Fruit fly (Drosophila melanogaster) whole organism, adult: ENCODE measurements around the gene CG9692.
A peak's percentile ranks its signal among the peaks of the same experiment; 100 is the strongest.

Experiments used
- CG11617 ChIP-seq: fragments of 200-800 bp; sonication (Bioruptor generic); optimal IDR thresholded peaks from 2 replicates; lab custom pipeline; 2017; ENCODE audit warnings: mild to moderate bottlenecking, missing biosample characterization, missing genetic modification reagents, missing genetic modification characterization
- CG12768 ChIP-seq: fragments of 200-800 bp; sonication (Bioruptor generic); optimal IDR thresholded peaks from 2 replicates; lab custom pipeline; 2017; ENCODE audit warnings: missing biosample characterization, missing genetic modification characterization, mild to moderate bottlenecking, moderate library complexity, missing genetic modification reagents
- CG14711 ChIP-seq: fragments of 200-800 bp; sonication (Bioruptor generic); optimal IDR thresholded peaks from 2 replicates; lab custom pipeline; 2018; ENCODE audit warnings: missing biosample characterization, mild to moderate bottlenecking, missing genetic modification characterization, moderate library complexity
- CG1620 ChIP-seq: fragments of 200-800 bp; sonication (Bioruptor generic); optimal IDR thresholded peaks from 2 replicates; lab custom pipeline; 2016; ENCODE audit warnings: missing biosample characterization, missing genetic modification characterization
- CG33017 ChIP-seq: fragments of 200-800 bp; sonication (Bioruptor generic); optimal IDR thresholded peaks from 2 replicates; lab custom pipeline; 2018; ENCODE audit warnings: missing biosample characterization, mild to moderate bottlenecking, missing genetic modification characterization, moderate library complexity
- CG5204 ChIP-seq: fragments of 200-800 bp; sonication (Bioruptor generic); optimal IDR thresholded peaks from 2 replicates; lab custom pipeline; 2016; ENCODE audit warnings: missing biosample characterization, missing genetic modification characterization
- CG7045 ChIP-seq: fragments of 200-800 bp; sonication (Bioruptor generic); optimal IDR thresholded peaks from 2 replicates; lab custom pipeline; 2017; ENCODE audit warnings: missing biosample characterization, mild to moderate bottlenecking, missing genetic modification characterization
- CG7101 ChIP-seq: fragments of 200-800 bp; sonication (Bioruptor generic); optimal IDR thresholded peaks from 2 replicates; lab custom pipeline; 2018; ENCODE audit warnings: missing biosample characterization, mild to moderate bottlenecking, missing genetic modification characterization, moderate library complexity
- Clk ChIP-seq: fragments of 200-800 bp; sonication (Bioruptor generic); optimal IDR thresholded peaks from 2 replicates; lab custom pipeline; 2017; ENCODE audit warnings: missing biosample characterization, missing genetic modification characterization
- Crg-1 ChIP-seq: fragments of 200-800 bp; sonication (Bioruptor generic); optimal IDR thresholded peaks from 2 replicates; lab custom pipeline; 2016; ENCODE audit warnings: missing biosample characterization, missing genetic modification characterization
- Hr96 ChIP-seq: fragments of 200-800 bp; sonication (Bioruptor generic); optimal IDR thresholded peaks from 2 replicates; lab custom pipeline; 2016; ENCODE audit warnings: missing biosample characterization, missing genetic modification characterization
- Mnt ChIP-seq: fragments of 200-800 bp; sonication (Bioruptor generic); optimal IDR thresholded peaks from 2 replicates; lab custom pipeline; 2016; ENCODE audit warnings: missing biosample characterization, mild to moderate bottlenecking, missing genetic modification characterization
- bab1 ChIP-seq: fragments of 200-800 bp; sonication (Bioruptor generic); optimal IDR thresholded peaks from 3 replicates; lab custom pipeline; 2019; ENCODE audit warnings: missing biosample characterization, mild to moderate bottlenecking, missing genetic modification characterization, moderate library complexity
- cic ChIP-seq: fragments of 200-800 bp; sonication (Bioruptor generic); optimal IDR thresholded peaks from 2 replicates; lab custom pipeline; 2017; ENCODE audit warnings: missing biosample characterization, mild to moderate bottlenecking, missing genetic modification characterization, moderate library complexity
- cnc ChIP-seq, 2 experiments: fragments of >200 bp; optimal IDR thresholded peaks; 2 replicates each; lab custom pipeline; 2017
- kay ChIP-seq: fragments of 200-800 bp; sonication (Bioruptor generic); peaks from one replicate; lab custom pipeline; 2016; ENCODE audit warnings: missing biosample characterization, missing genetic modification characterization, borderline replicate concordance
- ovo ChIP-seq: fragments of 200-800 bp; sonication (Bioruptor generic); optimal IDR thresholded peaks from 2 replicates; lab custom pipeline; 2016; ENCODE audit warnings: missing biosample characterization, missing genetic modification characterization
- pad ChIP-seq: fragments of 200-800 bp; sonication (Bioruptor generic); optimal IDR thresholded peaks from 3 replicates; lab custom pipeline; 2017; ENCODE audit warnings: missing biosample characterization, missing genetic modification characterization, mild to moderate bottlenecking, moderate library complexity, missing genetic modification reagents
- tj ChIP-seq: fragments of 200-800 bp; sonication (Bioruptor generic); optimal IDR thresholded peaks from 3 replicates; lab custom pipeline; 2017; ENCODE audit warnings: missing biosample characterization, mild to moderate bottlenecking, missing genetic modification characterization, moderate library complexity
- toe ChIP-seq: fragments of 200-800 bp; sonication (Bioruptor generic); optimal IDR thresholded peaks from 2 replicates; lab custom pipeline; 2016; ENCODE audit warnings: missing biosample characterization, missing genetic modification characterization

The CG9692 gene

DNA sequence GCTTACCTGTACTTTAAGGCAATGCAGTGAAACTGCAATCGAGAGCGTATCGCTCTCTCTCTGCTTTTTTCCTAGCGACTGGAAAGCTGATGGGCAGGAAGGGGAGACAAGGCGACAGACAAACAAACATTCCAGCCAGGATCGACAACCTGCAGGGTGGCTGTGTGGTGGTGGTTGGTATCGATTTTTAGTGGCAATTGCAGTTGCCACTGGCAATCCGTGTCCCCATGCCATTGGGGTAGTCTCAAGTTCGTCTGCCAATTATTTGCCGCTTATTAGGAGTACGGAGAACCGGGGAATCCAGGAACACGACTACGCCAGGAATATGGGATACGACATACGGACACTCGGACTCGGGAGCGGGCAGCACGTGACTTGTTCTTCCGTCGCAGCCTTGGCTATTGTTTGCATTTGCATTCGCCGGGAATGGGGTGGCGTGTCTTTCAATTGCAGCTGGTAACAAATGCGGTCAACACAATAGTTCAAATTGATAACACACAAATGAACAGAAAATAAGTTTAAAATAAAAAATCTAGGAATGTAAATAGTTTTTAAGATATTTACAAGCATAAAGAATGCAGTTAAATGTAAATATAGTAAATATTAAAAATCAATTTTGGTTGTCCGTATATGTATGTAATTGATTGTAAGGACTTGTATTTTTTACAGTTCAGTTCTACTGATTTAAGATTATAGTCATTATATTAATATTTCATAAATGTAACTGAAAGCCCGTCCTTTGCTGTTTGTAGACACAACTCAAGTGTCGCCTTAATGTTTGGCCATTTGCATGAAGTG lies 42.0 kb downstream of the CG9692 start:
- TF ChIP-seq CG1620 (GFP tag; lab: Kevin White, UChicago) (no peak), pad (GFP tag; lab: Kevin White, UChicago) (no peak), CG7045 (no peak), CG33017 (tag; lab: Kevin White, UChicago) (no peak), ovo (GFP tag; lab: Kevin White, UChicago) (no peak), Mnt (no peak), CG12768 (GFP tag; lab: Kevin White, UChicago) (no peak), kay (no peak), cnc (optimal IDR thresholded peaks at IDR 0.05; lab: Kevin White, UChicago) (no peak), tj (GFP tag; lab: Kevin White, UChicago) (no peak), CG11617 (no peak), Hr96 (no peak), CG14711 (tag; lab: Kevin White, UChicago) (no peak)

DNA sequence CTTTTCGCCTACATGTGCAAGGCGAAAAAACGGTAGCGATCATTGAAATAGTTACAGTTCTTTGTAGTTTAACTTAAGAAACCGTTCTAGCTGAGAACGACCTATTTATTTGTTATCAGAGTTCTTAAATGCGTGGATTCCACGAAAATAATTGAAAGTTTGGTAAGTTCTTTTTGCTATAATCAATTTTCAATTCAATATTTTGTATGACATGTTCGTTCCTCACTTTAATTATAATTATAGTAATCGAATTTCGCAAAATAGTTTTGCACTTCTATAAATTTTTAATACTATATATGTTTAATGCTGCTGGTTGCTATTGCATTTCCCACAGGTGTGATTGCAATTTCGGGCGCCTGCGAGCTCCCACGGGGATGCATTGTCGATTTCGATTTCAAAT lies 43.6 kb downstream of the CG9692 start:
- no peak for TF ChIP-seq toe
- TF ChIP-seq Hr96 = no peak
- no peak for TF ChIP-seq bab1
- TF ChIP-seq ovo (GFP tag; lab: Kevin White, UChicago) = no peak
- no peak for TF ChIP-seq CG7101 (tag; lab: Kevin White, UChicago)
- no peak for TF ChIP-seq cic
- TF ChIP-seq tj (GFP tag; lab: Kevin White, UChicago) = no peak
- no peak for TF ChIP-seq CG12768 (GFP tag; lab: Kevin White, UChicago)
- no peak for TF ChIP-seq CG1620 (GFP tag; lab: Kevin White, UChicago)
- no peak for TF ChIP-seq Clk (GFP tag; lab: Kevin White, UChicago)
- TF ChIP-seq CG33017 (tag; lab: Kevin White, UChicago) = no peak
- no peak for TF ChIP-seq kay
- TF ChIP-seq CG11617 = no peak
- TF ChIP-seq Crg-1 (GFP tag; lab: Kevin White, UChicago) = no peak
- TF ChIP-seq Mnt = no peak
- no peak for TF ChIP-seq pad (GFP tag; lab: Kevin White, UChicago)

DNA sequence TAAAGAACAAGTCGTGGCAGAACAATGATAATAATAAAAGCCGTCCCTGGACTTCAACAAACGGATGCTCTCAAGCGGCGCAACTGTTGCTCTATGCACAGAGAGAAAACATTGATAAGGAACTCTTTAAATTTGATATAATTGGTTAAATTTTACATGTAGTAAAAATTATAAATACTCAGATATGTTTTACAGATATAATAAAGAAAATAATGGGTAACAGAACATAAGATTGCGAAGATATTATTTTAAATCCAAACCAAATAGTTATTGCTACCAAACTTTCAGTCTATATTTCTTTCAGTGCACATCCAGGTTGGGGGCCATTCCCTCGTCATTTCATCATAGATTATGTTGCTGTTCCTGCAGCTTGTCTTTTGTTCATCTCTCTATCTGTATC lies 45.0 kb downstream of the CG9692 start:
- TF ChIP-seq bab1 (no peak), CG12768 (GFP tag; lab: Kevin White, UChicago) (no peak), cic (no peak), kay (no peak), CG7101 (tag; lab: Kevin White, UChicago) (no peak), CG33017 (tag; lab: Kevin White, UChicago) (no peak), toe (no peak), ovo (GFP tag; lab: Kevin White, UChicago) (no peak), Crg-1 (GFP tag; lab: Kevin White, UChicago) (no peak), CG5204 (GFP tag; lab: Kevin White, UChicago) (no peak), Mnt (no peak), CG14711 (tag; lab: Kevin White, UChicago) (no peak), pad (GFP tag; lab: Kevin White, UChicago) (no peak), Hr96 (no peak), tj (GFP tag; lab: Kevin White, UChicago) (no peak), CG11617 (no peak)

DNA sequence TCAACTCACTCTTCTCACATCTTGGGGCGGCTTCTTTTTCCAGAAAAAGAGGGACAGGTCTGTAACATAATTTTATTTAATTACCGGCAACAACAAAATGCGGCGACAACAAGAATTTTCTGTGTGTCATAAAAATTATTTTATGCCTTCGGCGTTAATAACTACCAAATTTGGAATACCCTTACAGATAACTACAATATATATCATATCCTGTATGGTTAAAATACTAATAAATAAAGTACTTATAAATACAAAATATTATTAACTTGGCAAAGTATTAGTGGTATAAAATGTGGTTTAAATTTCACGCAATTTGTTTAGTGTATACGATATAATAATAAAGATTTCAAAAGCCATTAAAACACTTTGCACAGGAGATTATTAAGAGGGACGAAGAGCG lies 46.0 kb downstream of the CG9692 start:
- TF ChIP-seq tj (GFP tag; lab: Kevin White, UChicago) (peak; percentile 53), CG1620 (GFP tag; lab: Kevin White, UChicago) (no peak)

DNA sequence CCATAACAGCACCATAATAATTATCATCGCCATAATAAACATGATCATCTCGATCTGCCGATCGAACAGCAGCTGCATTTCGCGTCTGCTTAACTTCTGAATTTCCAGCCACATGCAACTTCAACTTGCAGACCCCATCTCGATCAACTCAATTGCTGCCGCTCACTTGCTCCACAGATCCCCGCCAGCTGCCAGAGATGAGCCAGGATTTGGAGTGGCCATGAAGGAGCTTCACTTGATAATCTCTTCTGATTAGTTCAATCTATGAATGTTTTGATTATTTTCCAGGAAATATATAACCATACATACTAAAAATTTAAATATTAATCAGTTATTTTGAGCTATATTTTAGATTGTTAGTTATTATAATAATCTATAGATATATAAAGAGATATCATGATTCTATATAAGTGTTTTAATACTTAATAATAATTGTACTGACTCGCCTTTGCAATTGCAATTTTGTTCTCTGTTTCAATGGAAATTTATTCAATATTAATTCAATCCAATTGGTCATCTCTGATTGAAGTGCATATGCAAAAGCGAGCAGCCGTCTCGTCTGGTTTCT lies 46.8 kb downstream of the CG9692 start:
- TF ChIP-seq CG1620 (GFP tag; lab: Kevin White, UChicago) (no peak), tj (GFP tag; lab: Kevin White, UChicago) (no peak), CG14711 (tag; lab: Kevin White, UChicago) (no peak), Clk (GFP tag; lab: Kevin White, UChicago) (no peak), CG7045 (no peak), cic (no peak), Mnt (no peak), pad (GFP tag; lab: Kevin White, UChicago) (no peak), Hr96 (no peak), CG12768 (GFP tag; lab: Kevin White, UChicago) (no peak), toe (no peak), kay (no peak), CG11617 (no peak)

DNA sequence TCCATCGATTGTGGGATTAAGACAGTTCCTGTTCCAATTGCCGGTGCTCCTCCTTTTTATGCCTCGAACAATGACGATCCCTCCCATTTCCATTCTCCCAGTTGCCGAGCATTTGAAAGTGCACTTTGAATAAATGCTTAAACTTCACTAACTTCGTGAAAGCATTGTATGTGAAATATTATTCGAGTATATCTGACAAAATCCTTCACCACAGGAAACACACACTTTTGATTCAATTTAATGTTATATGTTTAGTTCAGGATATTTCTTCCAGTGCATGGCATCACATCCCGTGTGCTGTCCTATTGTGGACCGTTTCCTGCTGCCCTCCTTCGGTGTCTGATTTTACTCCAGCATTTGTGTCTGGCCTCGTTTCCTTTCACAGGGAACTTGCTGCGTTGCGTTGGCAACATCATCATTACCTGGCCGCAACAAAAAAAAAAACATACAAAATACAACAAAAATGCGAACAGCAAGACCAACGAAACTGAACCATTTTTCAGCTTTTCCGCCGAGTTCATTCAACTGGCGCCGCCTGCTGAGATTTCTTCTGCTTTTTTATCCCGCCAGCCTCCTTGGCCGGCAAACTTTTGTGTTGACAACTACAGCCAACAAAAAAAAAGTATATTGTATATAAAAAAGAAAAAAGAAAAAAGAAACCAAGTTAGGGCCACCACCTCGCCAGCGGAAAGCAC lies 47.8 kb downstream of the CG9692 start:
- TF ChIP-seq cic = no peak
- TF ChIP-seq CG12768 (GFP tag; lab: Kevin White, UChicago) = no peak
- no peak for TF ChIP-seq CG1620 (GFP tag; lab: Kevin White, UChicago)
- no peak for TF ChIP-seq Crg-1 (GFP tag; lab: Kevin White, UChicago)
- no peak for TF ChIP-seq toe
- TF ChIP-seq CG14711 (tag; lab: Kevin White, UChicago) = no peak
- TF ChIP-seq CG7101 (tag; lab: Kevin White, UChicago) = no peak
- TF ChIP-seq CG33017 (tag; lab: Kevin White, UChicago) = no peak
- no peak for TF ChIP-seq Hr96
- no peak for TF ChIP-seq pad (GFP tag; lab: Kevin White, UChicago)
- TF ChIP-seq cnc (optimal IDR thresholded peaks at IDR 0.05; lab: Kevin White, UChicago) = no peak
- no peak for TF ChIP-seq ovo (GFP tag; lab: Kevin White, UChicago)
- TF ChIP-seq CG11617 = no peak
- TF ChIP-seq tj (GFP tag; lab: Kevin White, UChicago) = no peak
- no peak for TF ChIP-seq kay
